Worm (Caenorhabditis elegans) whole organism, late embryonic: ENCODE data around the gene vha-11.
"Not testable (repeated sequence)": the region's sequence is repeated elsewhere in the genome, so short reads cannot be mapped to it uniquely, and the experiment has no call there.

Experiments
- C08G9.2 ChIP-seq: sonication (generic microtip); optimal IDR thresholded peaks from 2 replicates; lab custom pipeline; 2016; ENCODE audit warnings: mild to moderate bottlenecking, missing genetic modification characterization, moderate library complexity, missing compliant biosample characterization
- F13H6.1 ChIP-seq: sonication (generic microtip); optimal IDR thresholded peaks from 2 replicates; lab custom pipeline; 2016; ENCODE audit warnings: missing genetic modification characterization, missing compliant biosample characterization
- ahr-1 ChIP-seq: sonication (generic microtip); optimal IDR thresholded peaks from 2 replicates; lab custom pipeline; 2016; ENCODE audit warnings: missing genetic modification characterization, missing compliant biosample characterization
- ceh-14 ChIP-seq: sonication (generic microtip); optimal IDR thresholded peaks from 2 replicates; lab custom pipeline; 2016; ENCODE audit warnings: missing genotype, missing genetic modification characterization, missing compliant biosample characterization
- ceh-22 ChIP-seq: sonication (generic microtip); optimal IDR thresholded peaks from 2 replicates; lab custom pipeline; 2017; ENCODE audit warnings: missing biosample characterization, missing genetic modification characterization
- ceh-31 ChIP-seq: sonication (generic microtip); optimal IDR thresholded peaks from 2 replicates; lab custom pipeline; 2016; ENCODE audit warnings: missing genetic modification characterization, missing compliant biosample characterization
- ceh-48 ChIP-seq: sonication (generic microtip); optimal IDR thresholded peaks from 2 replicates; lab custom pipeline; 2016; ENCODE audit warnings: missing genetic modification characterization, inconsistent platforms, missing compliant biosample characterization
- che-1 ChIP-seq: sonication (generic microtip); optimal IDR thresholded peaks from 2 replicates; lab custom pipeline; 2016; ENCODE audit warnings: mild to moderate bottlenecking, missing genetic modification characterization, missing compliant biosample characterization
- dve-1 ChIP-seq: sonication (generic microtip); optimal IDR thresholded peaks from 2 replicates; lab custom pipeline; 2017; ENCODE audit warnings: antibody characterized with exemption, mild to moderate bottlenecking, missing genetic modification characterization, missing compliant biosample characterization
- elt-2 ChIP-seq: sonication (generic microtip); optimal IDR thresholded peaks from 2 replicates; lab custom pipeline; 2016; ENCODE audit warnings: missing genetic modification reagents, missing genetic modification characterization, missing compliant biosample characterization
- eyg-1 ChIP-seq: sonication (generic microtip); optimal IDR thresholded peaks from 2 replicates; lab custom pipeline; 2016; ENCODE audit warnings: missing genotype, missing genetic modification characterization, missing compliant biosample characterization
- fkh-10 ChIP-seq: fragments of 150-350 bp; optimal IDR thresholded peaks from 2 replicates; lab custom pipeline; 2014; ENCODE audit warnings: missing biosample characterization, missing genetic modification reagents, missing genetic modification characterization
- hlh-15 ChIP-seq: sonication (generic microtip); optimal IDR thresholded peaks from 2 replicates; lab custom pipeline; 2016; ENCODE audit warnings: missing genetic modification characterization, missing compliant biosample characterization
- hlh-6 ChIP-seq: sonication (generic microtip); optimal IDR thresholded peaks from 2 replicates; lab custom pipeline; 2016; ENCODE audit warnings: missing genotype, missing genetic modification characterization, missing compliant biosample characterization
- lim-6 ChIP-seq: sonication (generic microtip); optimal IDR thresholded peaks from 2 replicates; lab custom pipeline; 2016; ENCODE audit warnings: missing genetic modification characterization, missing compliant biosample characterization
- nhr-11 ChIP-seq: fragments of 150-350 bp; optimal IDR thresholded peaks from 2 replicates; lab custom pipeline; 2014; ENCODE audit warnings: missing biosample characterization, missing genetic modification characterization
- nhr-232 ChIP-seq: sonication (generic microtip); optimal IDR thresholded peaks from 2 replicates; lab custom pipeline; 2016; ENCODE audit warnings: missing genetic modification characterization, missing compliant biosample characterization
- pag-3 ChIP-seq: sonication (generic microtip); optimal IDR thresholded peaks from 2 replicates; lab custom pipeline; 2016; ENCODE audit warnings: missing compliant biosample characterization, missing genetic modification characterization, borderline replicate concordance
- pha-2 ChIP-seq: sonication (generic microtip); optimal IDR thresholded peaks from 2 replicates; lab custom pipeline; 2017; ENCODE audit warnings: mild to moderate bottlenecking, missing genetic modification characterization, missing compliant biosample characterization
- pqm-1 ChIP-seq: sonication (generic microtip); optimal IDR thresholded peaks from 2 replicates; lab custom pipeline; 2016; ENCODE audit warnings: missing genetic modification characterization, missing compliant biosample characterization
- ref-2 ChIP-seq: sonication (generic microtip); optimal IDR thresholded peaks from 2 replicates; lab custom pipeline; 2016; ENCODE audit warnings: missing genetic modification characterization, missing compliant biosample characterization
- rnt-1 ChIP-seq: sonication (generic microtip); optimal IDR thresholded peaks from 2 replicates; lab custom pipeline; 2016; ENCODE audit warnings: missing genetic modification characterization, missing compliant biosample characterization
- unc-42 ChIP-seq: sonication (generic microtip); optimal IDR thresholded peaks from 2 replicates; lab custom pipeline; 2016; ENCODE audit warnings: missing genotype, missing genetic modification characterization, missing compliant biosample characterization
- ztf-16 ChIP-seq: sonication (generic microtip); optimal IDR thresholded peaks from 2 replicates; lab custom pipeline; 2017; ENCODE audit warnings: missing genetic modification characterization, missing compliant biosample characterization

The vha-11 gene

ce11 chrIV:2284462-2285047 is 29.8 kb downstream of the vha-11 start:
- TF ChIP-seq hlh-15 = no peak
- TF ChIP-seq nhr-11 (tag; lab: Kevin White, UChicago) = no peak
- TF ChIP-seq ref-2 (tag; lab: Kevin White, UChicago) = no peak
- no peak for TF ChIP-seq che-1
- TF ChIP-seq elt-2 (tag; lab: Kevin White, UChicago) = peak; percentile 45
- TF ChIP-seq lim-6 (tag; lab: Kevin White, UChicago) = no peak

- no peak for TF ChIP-seq dve-1 (tag; lab: Kevin White, UChicago)
- TF ChIP-seq pag-3 (tag; lab: Kevin White, UChicago) = no peak
- TF ChIP-seq pha-2 (tag; lab: Kevin White, UChicago) = no peak
- no peak for TF ChIP-seq fkh-10 (GFP tag; lab: Kevin White, UChicago)
- no peak for TF ChIP-seq eyg-1 (tag; lab: Kevin White, UChicago)
- TF ChIP-seq rnt-1 = no peak
- TF ChIP-seq elt-2 (tag; lab: Kevin White, UChicago) = no peak
Observed at ce11 chrIV:2281353-2281976, 32.9 kb downstream of the vha-11 start.

ce11 chrIV:2275545-2275944 is 38.8 kb downstream of the vha-11 start, which contains the start of gene M70.5:
TSS of gene M70.5 (minus strand) at chrIV:2275622.
- not testable (repeated sequence) for TF ChIP-seq C08G9.2 (tag; lab: Kevin White, UChicago); F13H6.1; ahr-1 (tag; lab: Kevin White, UChicago)

ce11 chrIV:2263564-2263963 is 50.8 kb downstream of the vha-11 start, which contains the start of gene famp-1:
TSS of gene famp-1 (minus strand) at chrIV:2263664.
- TF ChIP-seq pqm-1 (tag; lab: Kevin White, UChicago) (no peak), nhr-11 (tag; lab: Kevin White, UChicago) (no peak), ceh-22 (tag; lab: Kevin White, UChicago) (no peak), ceh-48 (tag; lab: Kevin White, UChicago) (no peak), unc-42 (no peak), nhr-232 (no peak), F13H6.1 (no peak), rnt-1 (no peak), ztf-16 (no peak), ceh-31 (tag; lab: Kevin White, UChicago) (no peak), ceh-14 (tag; lab: Kevin White, UChicago) (no peak), hlh-6 (tag; lab: Kevin White, UChicago) (no peak)
